Fruit fly (Drosophila melanogaster) whole organism, embryonic: ENCODE data around the gene CG13026.

Experiments
- Blimp-1 ChIP-seq: fragments of 200-800 bp; sonication (Bioruptor generic); optimal IDR thresholded peaks from 3 replicates; lab custom pipeline; 2018; ENCODE audit warnings: missing biosample characterization, missing genetic modification characterization, mild to moderate bottlenecking, moderate library complexity, missing genetic modification reagents
- CG11247 ChIP-seq: fragments of 200-800 bp; sonication (Bioruptor generic); IDR thresholded peaks from 2 replicates; pipeline ENCODE4 v1.3.6; 2022; ENCODE audit warnings: missing biosample characterization, missing genetic modification characterization
- CG16863 ChIP-seq: fragments of 200-800 bp; sonication (Bioruptor generic); optimal IDR thresholded peaks from 3 replicates; lab custom pipeline; 2016; ENCODE audit warnings: missing biosample characterization, missing genetic modification characterization
- CG4404 ChIP-seq: fragments of 200-800 bp; sonication (Bioruptor generic); IDR thresholded peaks from 2 replicates; pipeline ENCODE4 v1.3.6; 2022; ENCODE audit warnings: missing biosample characterization, missing genetic modification characterization
- CG6175 ChIP-seq: fragments of 200-800 bp; sonication (Bioruptor generic); IDR thresholded peaks from 3 replicates; pipeline ENCODE4 v1.3.6; 2022; ENCODE audit warnings: missing biosample characterization, missing genetic modification characterization
- CG8478 ChIP-seq: fragments of >200 bp; optimal IDR thresholded peaks from 2 replicates; lab custom pipeline; 2018
- Fer2 ChIP-seq: fragments of 200-800 bp; sonication (Bioruptor generic); optimal IDR thresholded peaks from 2 replicates; lab custom pipeline; 2018; ENCODE audit warnings: missing biosample characterization, mild to moderate bottlenecking, missing genetic modification characterization, moderate library complexity
- Myb ChIP-seq: fragments of 200-800 bp; sonication (Bioruptor generic); optimal IDR thresholded peaks from 2 replicates; lab custom pipeline; 2016; ENCODE audit warnings: missing biosample characterization, missing genetic modification characterization
- Pdp1 ChIP-seq, 2 experiments: fragments of 200-800 bp; sonication (Bioruptor generic); optimal IDR thresholded peaks; 3 replicates each; lab custom pipeline; 2016; ENCODE audit warnings: missing biosample characterization in 2 of 2, missing genetic modification characterization in 2 of 2, mild to moderate bottlenecking in 1 of 2, moderate library complexity in 1 of 2
- Side ChIP-seq: fragments of 200-800 bp; sonication (Bioruptor generic); optimal IDR thresholded peaks from 2 replicates; lab custom pipeline; 2016; ENCODE audit warnings: missing biosample characterization, missing genetic modification characterization
- dan ChIP-seq: fragments of 200-800 bp; sonication (Bioruptor generic); IDR thresholded peaks from 2 replicates; pipeline ENCODE4 v1.3.6; 2022; ENCODE audit warnings: missing biosample characterization, missing genetic modification characterization
- lov ChIP-seq, 2 experiments: fragments of 200-800 bp in 1 of 2; fragments of >200 bp in 1 of 2; sonication (Bioruptor generic) in 1 of 2; IDR thresholded peaks in 1 of 2; optimal IDR thresholded peaks in 1 of 2; 2 replicates in 1 of 2; 3 replicates in 1 of 2; pipeline versions ENCODE4 v1.3.6 to Lab custom; 2017 to 2022; ENCODE audit warnings: missing biosample characterization in 1 of 2, missing genetic modification characterization in 1 of 2
- run ChIP-seq: fragments of 200-800 bp; sonication (Bioruptor generic); optimal IDR thresholded peaks from 3 replicates; lab custom pipeline; 2018; ENCODE audit warnings: missing biosample characterization, mild to moderate bottlenecking, missing genetic modification characterization

dm6 chr3L:16752402-16753096 is 26.6 kb upstream of the CG13026 start:
- TF ChIP-seq CG4404 (GFP tag; lab: Robert Waterston, UW) (no peak), Side (GFP tag; lab: Kevin White, UChicago) (no peak), lov (optimal IDR thresholded peaks at IDR 0.05; lab: Kevin White, UChicago) (no peak), lov (GFP tag; IDR thresholded peaks at IDR 0.05; lab: Robert Waterston, UW) (no peak), Pdp1 (GFP tag; optimal IDR thresholded peaks at IDR 0.05; lab: Kevin White, UChicago) (no peak), Fer2 (no peak), CG11247 (GFP tag; lab: Robert Waterston, UW) (no peak), CG6175 (GFP tag; lab: Robert Waterston, UW) (no peak), dan (GFP tag; lab: Robert Waterston, UW) (no peak), CG8478 (lab: Kevin White, UChicago) (no peak), run (tag; lab: Kevin White, UChicago) (no peak), Blimp-1 (GFP tag; lab: Kevin White, UChicago) (no peak), Myb (GFP tag; lab: Kevin White, UChicago) (no peak), CG16863 (GFP tag; lab: Kevin White, UChicago) (no peak)
